Fruit fly (Drosophila melanogaster): ENCODE results near the gene msk.

msk gene

DNA sequence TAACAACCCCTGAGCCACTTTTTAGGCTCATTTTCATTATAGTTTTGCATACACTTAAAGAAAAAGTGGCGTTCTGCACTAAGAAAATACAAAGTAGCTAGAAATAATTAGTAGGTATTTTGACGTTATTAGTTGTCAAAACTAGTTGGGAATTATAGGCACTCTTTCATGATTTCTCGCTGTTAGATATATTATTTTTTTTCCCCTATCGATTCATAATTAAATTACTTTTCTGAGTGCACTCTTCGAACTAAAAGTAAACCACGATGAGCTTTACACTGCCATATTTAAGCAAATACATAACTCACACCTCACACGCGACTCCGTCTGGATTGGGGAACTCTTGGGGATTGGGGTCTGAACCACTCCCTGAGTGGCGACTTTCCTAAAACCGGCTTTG, 43.3 kb upstream of the msk start (continued):
- peak; percentile 56; the same call in 2 of the 3 replicates for TF ChIP-seq Aef1 (GFP tag; IDR thresholded peaks at IDR 0.05)
- TF ChIP-seq CG14710 (tag; optimal IDR thresholded peaks at IDR 0.05): peak; percentile 64
- no peak for TF ChIP-seq chm (GFP tag; IDR thresholded peaks at IDR 0.05)
- peak; percentile 52 for TF ChIP-seq nerfin-1 (tag; optimal IDR thresholded peaks at IDR 0.05)
- peak; percentile 59 for TF ChIP-seq MTF-1 (GFP tag; optimal IDR thresholded peaks at IDR 0.05; ENCODE audit: borderline replicate concordance)
- TF ChIP-seq ranshi (GFP tag; IDR thresholded peaks at IDR 0.05): peak; percentile 78; the same call in 1 of the 2 replicates
- TF ChIP-seq Jarid2 (GFP tag; optimal IDR thresholded peaks at IDR 0.05): peak; percentile 27
- no peak for TF ChIP-seq CG1603 (tag; optimal IDR thresholded peaks at IDR 0.05)
- no peak for TF ChIP-seq BEAF-32 (GFP tag; optimal IDR thresholded peaks at IDR 0.05)
- peak; percentile 68 for TF ChIP-seq slbo (GFP tag; IDR thresholded peaks at IDR 0.05)
- no peak for TF ChIP-seq stwl (tag; optimal IDR thresholded peaks at IDR 0.05)
- peak; percentile 93 for TF ChIP-seq Ets65A (GFP tag)
- TF ChIP-seq kah (GFP tag; optimal IDR thresholded peaks at IDR 0.05): peak; percentile 39
- no peak for TF ChIP-seq toy (GFP tag; IDR thresholded peaks at IDR 0.05)
- peak; percentile 16 for TF ChIP-seq CG14965 (GFP tag; optimal IDR thresholded peaks at IDR 0.05; ENCODE audit: borderline replicate concordance)
- TF ChIP-seq CG1792 (GFP tag; optimal IDR thresholded peaks at IDR 0.05): peak; percentile 19
- TF ChIP-seq NC2α (GFP tag; optimal IDR thresholded peaks at IDR 0.05): no peak
- TF ChIP-seq hkb (optimal IDR thresholded peaks at IDR 0.05): no peak
- peak; percentile 80 for TF ChIP-seq hkb (GFP tag; IDR thresholded peaks at IDR 0.05)
- peak in 1 of 2 experiments; percentile 14 for TF ChIP-seq dpn (GFP tag; optimal IDR thresholded peaks at IDR 0.05)
- peak; percentile 37 for TF ChIP-seq lbe (GFP tag; optimal IDR thresholded peaks at IDR 0.05)
- TF ChIP-seq CG3065 (GFP tag; optimal IDR thresholded peaks at IDR 0.05): no peak
- TF ChIP-seq Dip3 (GFP tag; optimal IDR thresholded peaks at IDR 0.05): peak; percentile 30
- peak; percentile 35 for TF ChIP-seq grau (tag; optimal IDR thresholded peaks at IDR 0.05)
- peak; percentile 43 for TF ChIP-seq Max (GFP tag; optimal IDR thresholded peaks at IDR 0.05)
- TF ChIP-seq B-H1 (GFP tag; IDR thresholded peaks at IDR 0.05): peak; percentile 50; the same call in 1 of the 3 replicates
- TF ChIP-seq Xbp1 (GFP tag; optimal IDR thresholded peaks at IDR 0.05): peak; percentile 18
- TF ChIP-seq CG9609 (GFP tag; optimal IDR thresholded peaks at IDR 0.05): no peak
- TF ChIP-seq danr (GFP tag; IDR thresholded peaks at IDR 0.05): no peak
- TF ChIP-seq disco-r (GFP tag; optimal IDR thresholded peaks at IDR 0.05): no peak
- 0 out of 3 replicates have a peak, but pooled peaks have one; percentile 30 for TF ChIP-seq CG2199 (GFP tag; IDR thresholded peaks at IDR 0.05)
- TF ChIP-seq CG5953 (GFP tag; IDR thresholded peaks at IDR 0.05): peak; percentile 32; the same call in 1 of the 2 replicates
- no peak for TF ChIP-seq wdn (GFP tag; IDR thresholded peaks at IDR 0.05)
- TF ChIP-seq shn (GFP tag; optimal IDR thresholded peaks at IDR 0.05): no peak
- peak; percentile 40 for TF ChIP-seq Sry-δ (GFP tag; optimal IDR thresholded peaks at IDR 0.05)
- peak; percentile 36; the same call in 1 of the 2 replicates for TF ChIP-seq seq (GFP tag; IDR thresholded peaks at IDR 0.05)
- TF ChIP-seq CG34376 (GFP tag; optimal IDR thresholded peaks at IDR 0.05): peak; percentile 25
- peak; percentile 74 for TF ChIP-seq bab2 (GFP tag; optimal IDR thresholded peaks at IDR 0.05)
- TF ChIP-seq CG12942 (GFP tag; optimal IDR thresholded peaks at IDR 0.05): no peak
- TF ChIP-seq Elba2 (GFP tag; optimal IDR thresholded peaks at IDR 0.05): no peak
- TF ChIP-seq mam (GFP tag; optimal IDR thresholded peaks at IDR 0.05): no peak
- no peak for TF ChIP-seq CG6765 (GFP tag; optimal IDR thresholded peaks at IDR 0.05)
- no peak for TF ChIP-seq CG14667 (GFP tag; IDR thresholded peaks at IDR 0.05)
- peak; percentile 75 for TF ChIP-seq Atf6 (GFP tag; IDR thresholded peaks at IDR 0.05)
- peak; percentile 28 for TF ChIP-seq CG33213 (GFP tag; optimal IDR thresholded peaks at IDR 0.05)
- no peak for TF ChIP-seq CG13894 (tag; optimal IDR thresholded peaks at IDR 0.05)
- no peak for TF ChIP-seq prd (optimal IDR thresholded peaks at IDR 0.05)
- peak; percentile 79 for TF ChIP-seq prd (GFP tag; IDR thresholded peaks at IDR 0.05)
- peak; percentile 82 for TF ChIP-seq Blimp-1 (GFP tag; optimal IDR thresholded peaks at IDR 0.05)
- peak; percentile 72 for TF ChIP-seq Fer3 (tag; optimal IDR thresholded peaks at IDR 0.05)
- TF ChIP-seq Hr51 (GFP tag; optimal IDR thresholded peaks at IDR 0.05): peak in 1 of 2 experiments; percentile 43
- TF ChIP-seq NC2β (GFP tag; optimal IDR thresholded peaks at IDR 0.05): no peak

Data from whole organism, embryonic.